Worm (Caenorhabditis elegans) whole organism, L3 larva: ENCODE measurements around the gene col-175.
A peak's percentile ranks its signal among the peaks of the same experiment; 100 is the strongest.

Experiments
- R02D3.7 ChIP-seq: fragments of 150-350 bp; optimal IDR thresholded peaks from 2 replicates; lab custom pipeline; 2014; ENCODE audit warnings: missing biosample characterization, missing genetic modification characterization
- ZK546.5 ChIP-seq: sonication (generic microtip); optimal IDR thresholded peaks from 2 replicates; lab custom pipeline; 2017; ENCODE audit warnings: missing biosample characterization, missing genetic modification characterization
- aly-2 ChIP-seq: fragments of 150-350 bp; optimal IDR thresholded peaks from 2 replicates; lab custom pipeline; 2014; ENCODE audit warnings: missing biosample characterization, missing genetic modification characterization
- ama-1 ChIP-seq: fragments of 150-350 bp; optimal IDR thresholded peaks from 2 replicates; lab custom pipeline; 2018
- ceh-16 ChIP-seq: sonication (generic microtip); optimal IDR thresholded peaks from 2 replicates; lab custom pipeline; 2017; ENCODE audit warnings: missing biosample characterization, missing genetic modification characterization
- ceh-28 ChIP-seq: fragments of 150-350 bp; optimal IDR thresholded peaks from 2 replicates; lab custom pipeline; 2014; ENCODE audit warnings: missing biosample characterization, missing genetic modification reagents, missing genetic modification characterization
- ceh-82 ChIP-seq: fragments of 150-350 bp; optimal IDR thresholded peaks from 2 replicates; lab custom pipeline; 2014; ENCODE audit warnings: missing biosample characterization, missing genetic modification characterization
- ceh-9 ChIP-seq: sonication (generic microtip); optimal IDR thresholded peaks from 2 replicates; lab custom pipeline; 2018; ENCODE audit warnings: missing biosample characterization, missing genetic modification characterization
- daf-12 ChIP-seq: fragments of 150-350 bp; optimal IDR thresholded peaks from 2 replicates; lab custom pipeline; 2014; ENCODE audit warnings: missing biosample characterization, missing genetic modification reagents, missing genetic modification characterization
- egl-27 ChIP-seq: sonication (generic microtip); optimal IDR thresholded peaks from 4 replicates; lab custom pipeline; 2017; ENCODE audit warnings: missing biosample characterization, missing genetic modification reagents, missing genetic modification characterization
- egl-5 ChIP-seq: fragments of 150-350 bp; optimal IDR thresholded peaks from 2 replicates; lab custom pipeline; 2017; ENCODE audit warnings: missing biosample characterization, missing genetic modification reagents, missing genetic modification characterization, inconsistent platforms
- elt-2 ChIP-seq: sonication (generic microtip); optimal IDR thresholded peaks from 2 replicates; lab custom pipeline; 2016; ENCODE audit warnings: missing genetic modification reagents, mild to moderate bottlenecking, missing genetic modification characterization, missing compliant biosample characterization
- fkh-2 ChIP-seq: fragments of 150-350 bp; optimal IDR thresholded peaks from 2 replicates; lab custom pipeline; 2014; ENCODE audit warnings: missing biosample characterization, missing genetic modification reagents, missing genetic modification characterization
- fos-1 ChIP-seq: fragments of 150-350 bp; optimal IDR thresholded peaks from 2 replicates; lab custom pipeline; 2014; ENCODE audit warnings: missing biosample characterization, missing genetic modification characterization
- hmg-11 ChIP-seq: sonication (generic microtip); optimal IDR thresholded peaks from 2 replicates; lab custom pipeline; 2016; ENCODE audit warnings: missing genetic modification characterization, missing compliant biosample characterization
- jun-1 ChIP-seq: fragments of 150-350 bp; optimal IDR thresholded peaks from 2 replicates; lab custom pipeline; 2014; ENCODE audit warnings: missing biosample characterization, missing genetic modification reagents, missing genetic modification characterization
- lin-15B ChIP-seq: fragments of 150-350 bp; optimal IDR thresholded peaks from 2 replicates; lab custom pipeline; 2014; ENCODE audit warnings: missing biosample characterization, missing genetic modification characterization
- lsy-12 ChIP-seq: sonication (generic microtip); optimal IDR thresholded peaks from 2 replicates; lab custom pipeline; 2016; ENCODE audit warnings: mild to moderate bottlenecking, missing genetic modification characterization, missing compliant biosample characterization
- mdl-1 ChIP-seq: fragments of 150-350 bp; optimal IDR thresholded peaks from 2 replicates; lab custom pipeline; 2014; ENCODE audit warnings: missing biosample characterization, missing genetic modification characterization
- nfya-1 ChIP-seq: sonication (generic microtip); optimal IDR thresholded peaks from 2 replicates; lab custom pipeline; 2017; ENCODE audit warnings: missing genetic modification characterization, mild to moderate bottlenecking, missing compliant biosample characterization, antibody characterized with exemption, moderate library complexity; ENCODE audit not compliant: insufficient read depth
- nhr-11 ChIP-seq: fragments of 150-350 bp; optimal IDR thresholded peaks from 2 replicates; lab custom pipeline; 2014; ENCODE audit warnings: missing biosample characterization, missing genetic modification characterization
- nhr-12 ChIP-seq: fragments of 150-350 bp; optimal IDR thresholded peaks from 2 replicates; lab custom pipeline; 2014; ENCODE audit warnings: missing biosample characterization, missing genetic modification characterization
- nhr-23 ChIP-seq: fragments of 150-350 bp; optimal IDR thresholded peaks from 2 replicates; lab custom pipeline; 2014; ENCODE audit warnings: missing biosample characterization, missing genetic modification reagents, missing genetic modification characterization
- nhr-25 ChIP-seq: sonication (generic microtip); optimal IDR thresholded peaks from 2 replicates; lab custom pipeline; 2017; ENCODE audit warnings: missing biosample characterization, missing genetic modification characterization
- nhr-67 ChIP-seq: fragments of 150-350 bp; optimal IDR thresholded peaks from 2 replicates; lab custom pipeline; 2014; ENCODE audit warnings: missing biosample characterization, missing genetic modification characterization
- nhr-76 ChIP-seq: fragments of 150-350 bp; sonication (generic microtip); optimal IDR thresholded peaks from 5 replicates; lab custom pipeline; 2014; ENCODE audit warnings: missing biosample characterization, missing genetic modification characterization
- nhr-77 ChIP-seq: fragments of 150-350 bp; optimal IDR thresholded peaks from 2 replicates; lab custom pipeline; 2014; ENCODE audit warnings: missing biosample characterization, missing genetic modification characterization
- pha-4 ChIP-seq: fragments of 150-350 bp; optimal IDR thresholded peaks from 2 replicates; lab custom pipeline; 2014; ENCODE audit warnings: missing biosample characterization, missing genetic modification reagents, missing genetic modification characterization
- pqm-1 ChIP-seq: fragments of 150-350 bp; optimal IDR thresholded peaks from 2 replicates; lab custom pipeline; 2017; ENCODE audit warnings: missing biosample characterization, missing genetic modification characterization, inconsistent platforms
- skn-1 ChIP-seq: fragments of 150-350 bp; optimal IDR thresholded peaks from 2 replicates; lab custom pipeline; 2014; ENCODE audit warnings: missing biosample characterization, missing genetic modification characterization
- snpc-4 ChIP-seq: fragments of 150-350 bp; optimal IDR thresholded peaks from 2 replicates; lab custom pipeline; 2014; ENCODE audit warnings: missing biosample characterization, missing genetic modification characterization
- unc-62 ChIP-seq: fragments of 150-350 bp; sonication (generic microtip); optimal IDR thresholded peaks from 4 replicates; lab custom pipeline; 2014; ENCODE audit warnings: missing biosample characterization, missing genetic modification reagents, missing genetic modification characterization
- zag-1 ChIP-seq: fragments of 150-350 bp; optimal IDR thresholded peaks from 2 replicates; lab custom pipeline; 2014; ENCODE audit warnings: missing biosample characterization, missing genetic modification characterization
- ztf-11 ChIP-seq: fragments of 150-350 bp; optimal IDR thresholded peaks from 2 replicates; lab custom pipeline; 2014; ENCODE audit warnings: missing biosample characterization, missing genetic modification characterization
- ztf-4 ChIP-seq: fragments of 150-350 bp; optimal IDR thresholded peaks from 2 replicates; lab custom pipeline; 2014; ENCODE audit warnings: missing biosample characterization, missing genetic modification characterization

Gene col-175

ce11 chrX:9264231-9264630 lies 29.8 kb upstream of the col-175 start, which contains the start of gene F18G5.6:
F18G5.6 (minus strand) TSS chrX:9264331.
- TF ChIP-seq skn-1 = no peak
- TF ChIP-seq nhr-11 = no peak
- TF ChIP-seq ceh-16 (tag; lab: Kevin White, UChicago) = no peak
- no peak for TF ChIP-seq ceh-9 (tag; lab: Kevin White, UChicago)
- TF ChIP-seq daf-12 (tag; lab: Kevin White, UChicago) = no peak
- no peak for TF ChIP-seq hmg-11 (tag; lab: Kevin White, UChicago)
- no peak for TF ChIP-seq lin-15B (tag; lab: Kevin White, UChicago)
- TF ChIP-seq ztf-11 (tag; lab: Kevin White, UChicago) = no peak

- TF ChIP-seq elt-2 (tag; lab: Kevin White, UChicago) (peak; percentile 33), jun-1 (tag; lab: Kevin White, UChicago) (no peak)
Measured at ce11 chrX:9261626-9262189, 27.3 kb upstream of the col-175 start.

- TF ChIP-seq ztf-11 (tag; lab: Kevin White, UChicago) (no peak), ceh-9 (tag; lab: Kevin White, UChicago) (no peak), ZK546.5 (tag; lab: Kevin White, UChicago) (no peak), nhr-77 (tag; lab: Kevin White, UChicago) (no peak), pqm-1 (tag; lab: Kevin White, UChicago) (no peak), ceh-82 (tag; lab: Kevin White, UChicago) (no peak), aly-2 (tag; lab: Kevin White, UChicago) (no peak)
- TF ChIP-seq, all 47 proteins: peak for 0
Measured at ce11 chrX:9259552-9259951, 25.1 kb upstream of the col-175 start, which contains the start of gene F18G5.1. F18G5.1 (plus strand) TSS chrX:9259852.

ce11 chrX:9255993-9256392 lies 21.6 kb upstream of the col-175 start:
- TF ChIP-seq mdl-1 (tag; lab: Kevin White, UChicago) (no peak), fkh-2 (no peak), nhr-67 (tag; lab: Kevin White, UChicago) (no peak), ztf-4 (no peak), R02D3.7 (no peak), egl-5 (tag; lab: Kevin White, UChicago) (no peak), egl-27 (no peak), nfya-1 (tag; lab: Kevin White, UChicago) (no peak), nhr-23 (tag; lab: Kevin White, UChicago) (no peak), ZK546.5 (tag; lab: Kevin White, UChicago) (no peak), aly-2 (tag; lab: Kevin White, UChicago) (no peak), unc-62 (GFP tag; lab: Kevin White, UChicago) (no peak), nhr-76 (tag; lab: Kevin White, UChicago) (no peak)

DNA sequence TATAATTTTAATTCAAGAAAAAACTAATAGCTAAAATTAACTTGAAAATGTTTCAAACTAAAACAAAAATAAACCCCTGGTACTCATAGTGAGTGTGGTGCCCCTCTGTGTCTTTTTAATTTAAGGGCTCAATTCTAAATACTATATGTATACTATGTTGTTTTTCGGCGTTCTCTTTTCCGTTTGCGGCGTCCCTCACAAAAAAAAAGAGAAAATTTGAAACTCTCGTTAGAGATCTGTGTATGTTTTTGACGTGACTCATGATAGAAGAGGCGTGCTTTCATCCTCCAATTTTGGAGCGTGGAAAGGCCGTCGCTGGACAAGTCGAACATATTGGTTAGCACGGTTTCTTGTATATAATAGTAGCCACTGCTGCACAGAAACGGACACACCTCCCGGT lies 17.1 kb upstream of the col-175 start, which contains the start of gene pes-8:
pes-8 (plus strand) TSS at position 301 of the 400 bp plus-strand sequence.
- no peak for TF ChIP-seq nhr-77 (tag; lab: Kevin White, UChicago)
- TF ChIP-seq zag-1 = no peak
- no peak for TF ChIP-seq nhr-12
- TF ChIP-seq nfya-1 (tag; lab: Kevin White, UChicago) = no peak
- TF ChIP-seq ceh-82 (tag; lab: Kevin White, UChicago) = no peak
- TF ChIP-seq ceh-16 (tag; lab: Kevin White, UChicago) = no peak
- TF ChIP-seq nhr-25 (tag; lab: Kevin White, UChicago) = no peak
- no peak for TF ChIP-seq aly-2 (tag; lab: Kevin White, UChicago)
- TF ChIP-seq ama-1 (lab: Kevin White, UChicago) = no peak
- TF ChIP-seq hmg-11 (tag; lab: Kevin White, UChicago) = no peak
- no peak for TF ChIP-seq ceh-28 (tag; lab: Kevin White, UChicago)
- TF ChIP-seq nhr-23 (tag; lab: Kevin White, UChicago) = no peak
- no peak for TF ChIP-seq elt-2 (tag; lab: Kevin White, UChicago)
- no peak for TF ChIP-seq pha-4
- no peak for TF ChIP-seq lsy-12
- no peak for TF ChIP-seq snpc-4 (tag; lab: Kevin White, UChicago)
- TF ChIP-seq fos-1 (tag; lab: Kevin White, UChicago) = no peak
- no peak for TF ChIP-seq ztf-4
